Worm (Caenorhabditis elegans): ENCODE measurements around the gene col-73.
"Not testable (repeated sequence)": the region's sequence is repeated elsewhere in the genome, so short reads cannot be mapped to it uniquely, and the experiment has no call there.

Gene col-73

ce11 chrII:4873029-4873428, at the start of gene col-73:
col-73 (minus strand) TSS chrII:4873129.
- TF ChIP-seq ztf-16 (tag; optimal IDR thresholded peaks at IDR 0.05) (no peak), elt-4 (tag; optimal IDR thresholded peaks at IDR 0.05) (no peak), che-1 (tag; optimal IDR thresholded peaks at IDR 0.05) (no peak), nhr-232 (tag; optimal IDR thresholded peaks at IDR 0.05) (no peak), sox-4 (tag; optimal IDR thresholded peaks at IDR 0.05) (no peak), nfya-1 (tag; optimal IDR thresholded peaks at IDR 0.05) (no peak), hlh-13 (GFP tag; optimal IDR thresholded peaks at IDR 0.05) (no peak), T23F11.4 (GFP tag; optimal IDR thresholded peaks at IDR 0.05) (no peak), lin-11 (tag; optimal IDR thresholded peaks at IDR 0.05) (no peak), ttx-3 (tag; optimal IDR thresholded peaks at IDR 0.05) (no peak), K09A11.1 (tag; optimal IDR thresholded peaks at IDR 0.05; ENCODE audit: insufficient read depth) (no peak)

DNA sequence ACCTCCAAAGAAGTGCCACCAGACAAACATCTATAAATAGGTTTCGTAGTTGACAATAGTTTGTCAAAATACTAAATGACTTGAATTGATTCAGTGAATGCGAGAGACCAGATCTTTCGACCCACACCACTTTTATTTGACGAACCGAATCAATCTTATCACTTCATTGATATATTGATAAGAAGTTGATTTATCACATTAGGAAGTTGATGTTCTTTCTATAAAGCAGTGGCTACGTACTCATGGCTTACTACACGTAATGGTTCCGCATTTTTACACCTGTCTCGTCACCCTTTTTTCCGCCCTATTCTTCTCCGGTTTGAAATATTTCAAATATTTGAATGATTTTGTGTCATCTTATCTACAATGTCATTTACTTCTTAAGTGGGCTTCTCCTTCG, 47.7 kb upstream of the col-73 start:
- TF ChIP-seq ceh-45 (GFP tag; IDR thresholded peaks at IDR 0.05), result no peak
- peak; percentile 83 for TF ChIP-seq elt-2 (tag; optimal IDR thresholded peaks at IDR 0.05)

ce11 chrII:4918501-4919021, 45.6 kb upstream of the col-73 start:
- no peak for TF ChIP-seq dve-1 (tag; optimal IDR thresholded peaks at IDR 0.05)
- TF ChIP-seq ceh-2 (tag; optimal IDR thresholded peaks at IDR 0.05), result no peak
- TF ChIP-seq ama-1 (optimal IDR thresholded peaks at IDR 0.05), result no peak
- no peak for TF ChIP-seq ceh-48 (tag; optimal IDR thresholded peaks at IDR 0.05)
- no peak for TF ChIP-seq ztf-16 (tag; optimal IDR thresholded peaks at IDR 0.05)
- no peak for TF ChIP-seq ets-4 (tag; optimal IDR thresholded peaks at IDR 0.05)
- no peak for TF ChIP-seq pha-2 (tag; optimal IDR thresholded peaks at IDR 0.05)
- no peak for TF ChIP-seq ceh-6 (GFP tag; optimal IDR thresholded peaks at IDR 0.05)
- no peak for TF ChIP-seq hlh-8 (tag; optimal IDR thresholded peaks at IDR 0.05)
- no peak for TF ChIP-seq ceh-24 (tag; optimal IDR thresholded peaks at IDR 0.05)
- TF ChIP-seq K09A11.1 (tag; optimal IDR thresholded peaks at IDR 0.05; ENCODE audit: insufficient read depth), result no peak
- TF ChIP-seq sox-2 (GFP tag; IDR thresholded peaks at IDR 0.05), result no peak
- no peak for TF ChIP-seq nhr-232 (tag; optimal IDR thresholded peaks at IDR 0.05)
- no peak for TF ChIP-seq ceh-34 (tag; optimal IDR thresholded peaks at IDR 0.05)
- no peak for TF ChIP-seq nhr-11 (tag; optimal IDR thresholded peaks at IDR 0.05)
- no peak for TF ChIP-seq unc-3 (GFP tag; conservative IDR thresholded peaks at IDR 0.05)
- no peak for TF ChIP-seq unc-3 (tag; optimal IDR thresholded peaks at IDR 0.05)
- no peak for TF ChIP-seq hlh-13 (GFP tag; optimal IDR thresholded peaks at IDR 0.05)
- no peak for TF ChIP-seq ahr-1 (tag; optimal IDR thresholded peaks at IDR 0.05)
- no peak for TF ChIP-seq C08G9.2 (tag; optimal IDR thresholded peaks at IDR 0.05)

DNA sequence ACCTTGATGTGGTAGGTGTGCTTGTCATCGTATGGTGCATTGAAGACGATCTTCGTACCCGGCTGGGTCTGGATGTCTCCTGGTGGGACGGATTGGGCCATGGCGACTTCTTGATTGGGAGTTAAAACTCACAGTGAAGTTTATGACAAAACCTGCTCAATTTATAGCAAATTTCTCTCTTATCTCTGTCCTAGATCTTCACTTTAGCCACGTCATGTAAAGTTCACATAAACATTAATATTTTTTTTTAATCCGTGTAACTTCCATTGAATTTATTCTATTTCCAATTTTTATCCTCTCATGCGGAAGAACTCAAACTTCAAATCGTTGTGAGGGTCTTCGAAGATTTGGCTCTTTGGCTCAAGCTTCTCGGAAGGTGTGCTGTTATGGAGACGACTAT, 43.5 kb upstream of the col-73 start, which contains the start of gene msp-31:
TSS of gene msp-31 (minus strand) at position 101 of the 400 bp plus-strand sequence.
- TF ChIP-seq fax-1 (tag; optimal IDR thresholded peaks at IDR 0.05); ceh-6 (GFP tag; optimal IDR thresholded peaks at IDR 0.05); elt-2 (tag; optimal IDR thresholded peaks at IDR 0.05): not testable (repeated sequence)

DNA sequence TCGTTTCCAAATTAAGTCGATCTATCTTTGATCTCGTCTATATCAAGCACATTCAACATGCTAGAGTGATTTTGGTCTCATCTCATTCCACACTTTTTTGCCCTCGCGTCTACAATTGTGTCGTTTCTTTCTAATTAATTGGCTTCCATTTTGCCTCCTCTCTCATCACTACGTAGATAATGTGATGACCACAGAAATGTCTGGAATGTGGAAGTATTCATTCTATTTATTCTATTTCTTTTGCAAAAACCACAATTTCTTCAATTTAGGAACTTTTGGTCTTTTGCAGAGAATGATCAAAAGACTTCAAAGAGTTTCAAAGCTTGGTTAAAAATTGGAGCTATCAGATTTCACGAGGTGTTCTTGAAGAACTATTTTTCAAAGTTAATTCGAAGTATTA, 42.6 kb upstream of the col-73 start:
- TF ChIP-seq unc-55 (GFP tag; optimal IDR thresholded peaks at IDR 0.05) (no peak), dmd-4 (tag; optimal IDR thresholded peaks at IDR 0.05; ENCODE audit: borderline replicate concordance) (no peak), ceh-48 (tag; optimal IDR thresholded peaks at IDR 0.05) (no peak)

ce11 chrII:4914214-4914613, 41.3 kb upstream of the col-73 start, which contains the start of gene R05F9.11:
R05F9.11 (minus strand) TSS chrII:4914218.
- no peak for TF ChIP-seq pros-1 (tag; optimal IDR thresholded peaks at IDR 0.05)
- TF ChIP-seq ceh-22 (tag; optimal IDR thresholded peaks at IDR 0.05), result no peak
- no peak for TF ChIP-seq unc-55 (GFP tag; optimal IDR thresholded peaks at IDR 0.05)
- no peak for TF ChIP-seq odd-2 (tag; optimal IDR thresholded peaks at IDR 0.05)
- no peak for TF ChIP-seq C38D4.7 (GFP tag; optimal IDR thresholded peaks at IDR 0.05)
- no peak for TF ChIP-seq ceh-34 (tag; optimal IDR thresholded peaks at IDR 0.05)
- no peak for TF ChIP-seq lin-11 (tag; optimal IDR thresholded peaks at IDR 0.05)
- TF ChIP-seq nhr-11 (tag; optimal IDR thresholded peaks at IDR 0.05), result no peak
- no peak for TF ChIP-seq ttx-3 (tag; optimal IDR thresholded peaks at IDR 0.05)

Measured in whole organism, late embryonic.